Fruit fly (Drosophila melanogaster) whole organism, wandering third instar larva: ENCODE data around the gene Gr64a.

ENCODE experiments used
- Abd-B ChIP-seq: fragments of >200 bp; optimal IDR thresholded peaks from 2 replicates; lab custom pipeline; 2017; ENCODE audit warnings: missing biosample characterization, missing genetic modification characterization
- CG9705 ChIP-seq: fragments of 200-800 bp; sonication (Bioruptor generic); optimal IDR thresholded peaks from 2 replicates; lab custom pipeline; 2018; ENCODE audit warnings: missing biosample characterization, mild to moderate bottlenecking, missing genetic modification characterization
- CrebA ChIP-seq: fragments of 200-800 bp; sonication (Bioruptor generic); optimal IDR thresholded peaks from 2 replicates; lab custom pipeline; 2016; ENCODE audit warnings: missing biosample characterization, mild to moderate bottlenecking, missing genetic modification characterization, borderline replicate concordance
- Dfd ChIP-seq: fragments of >200 bp; optimal IDR thresholded peaks from 2 replicates; lab custom pipeline; 2017; ENCODE audit warnings: missing biosample characterization, missing genetic modification characterization
- Dif ChIP-seq: fragments of 200-275, 200-300 bp; sonication (Bioruptor generic); optimal IDR thresholded peaks from 2 replicates; lab custom pipeline; 2018; ENCODE audit warnings: missing biosample characterization, missing genetic modification characterization; ENCODE audit not compliant: partially characterized antibody
- GATAd ChIP-seq: sonication (Bioruptor generic); optimal IDR thresholded peaks from 2 replicates; lab custom pipeline; 2016; ENCODE audit warnings: missing biosample characterization, missing genetic modification characterization
- HLH106 ChIP-seq: fragments of 200-800 bp; optimal IDR thresholded peaks from 3 replicates; lab custom pipeline; 2019; ENCODE audit warnings: missing biosample characterization, mild to moderate bottlenecking, missing genetic modification characterization, moderate library complexity
- Hnf4 ChIP-seq: fragments of 200-800 bp; sonication (Bioruptor generic); optimal IDR thresholded peaks from 2 replicates; lab custom pipeline; 2016; ENCODE audit warnings: missing biosample characterization, mild to moderate bottlenecking, missing genetic modification characterization
- Hr83 ChIP-seq: fragments of 200-300 bp; sonication (Bioruptor generic); optimal IDR thresholded peaks from 2 replicates; lab custom pipeline; 2016; ENCODE audit warnings: missing biosample characterization, mild to moderate bottlenecking, missing genetic modification characterization, moderate library complexity; ENCODE audit not compliant: poor library complexity, severe bottlenecking
- Jra ChIP-seq: sonication (Bioruptor generic); optimal IDR thresholded peaks from 2 replicates; lab custom pipeline; 2016; ENCODE audit warnings: missing biosample characterization, missing genetic modification characterization
- Mio ChIP-seq: sonication (Bioruptor generic); optimal IDR thresholded peaks from 2 replicates; lab custom pipeline; 2016; ENCODE audit warnings: missing biosample characterization, missing genetic modification characterization
- Myc ChIP-seq: fragments of >200 bp; optimal IDR thresholded peaks from 2 replicates; lab custom pipeline; 2017
- N ChIP-seq: fragments of >200 bp; optimal IDR thresholded peaks from 2 replicates; lab custom pipeline; 2018; ENCODE audit warnings: missing biosample characterization, missing external identifiers, missing genetic modification characterization
- OdsH ChIP-seq: fragments of 200-800 bp; sonication (Bioruptor generic); optimal IDR thresholded peaks from 2 replicates; lab custom pipeline; 2016; ENCODE audit warnings: missing biosample characterization, mild to moderate bottlenecking, missing genetic modification characterization
- Rel ChIP-seq, 2 experiments: fragments of 200-800 bp; sonication (Bioruptor generic) in 1 of 2; optimal IDR thresholded peaks; 2 replicates in 1 of 2; 3 replicates in 1 of 2; lab custom pipeline; 2016 to 2019; ENCODE audit warnings: mild to moderate bottlenecking in 2 of 2, missing biosample characterization in 2 of 2, missing genetic modification characterization in 2 of 2, moderate library complexity in 1 of 2
- Sp1 ChIP-seq: fragments of 200-800 bp; sonication (Bioruptor generic); optimal IDR thresholded peaks from 3 replicates; lab custom pipeline; 2019; ENCODE audit warnings: missing biosample characterization, mild to moderate bottlenecking, missing genetic modification characterization, moderate library complexity
- br ChIP-seq: fragments of 200-800 bp; sonication (Bioruptor generic); optimal IDR thresholded peaks from 2 replicates; lab custom pipeline; 2016; ENCODE audit warnings: missing biosample characterization, missing genetic modification characterization
- dl ChIP-seq, 2 experiments: fragments of 175-275, 200-275 bp in 1 of 2; fragments of 200-275 bp in 1 of 2; sonication (Bioruptor generic); optimal IDR thresholded peaks; lab custom pipeline; 2018; ENCODE audit warnings: mild to moderate bottlenecking in 2 of 2, missing biosample characterization in 2 of 2, missing genetic modification characterization in 2 of 2, moderate library complexity in 2 of 2; ENCODE audit not compliant: partially characterized antibody in 2 of 2, insufficient read depth in 1 of 2
- dmrt93B ChIP-seq: fragments of 200-800 bp; sonication (Bioruptor generic); optimal IDR thresholded peaks from 2 replicates; lab custom pipeline; 2018; ENCODE audit warnings: missing biosample characterization, mild to moderate bottlenecking, missing genetic modification characterization
- ey ChIP-seq: fragments of 200-800 bp; sonication (Bioruptor generic); optimal IDR thresholded peaks from 2 replicates; lab custom pipeline; 2016; ENCODE audit warnings: missing biosample characterization, missing genetic modification characterization
- foxo ChIP-seq, 2 experiments: fragments of 200-800 bp; sonication (Bioruptor generic); optimal IDR thresholded peaks; 2 replicates in 1 of 2; 3 replicates in 1 of 2; lab custom pipeline; 2016 to 2017; ENCODE audit warnings: missing biosample characterization in 2 of 2, missing genetic modification characterization in 2 of 2
- jim ChIP-seq: fragments of 175-275, 200-325 bp; sonication (Bioruptor generic); optimal IDR thresholded peaks from 2 replicates; lab custom pipeline; 2016; ENCODE audit warnings: missing biosample characterization, mild to moderate bottlenecking, missing genetic modification characterization
- lola ChIP-seq: fragments of >200 bp; optimal IDR thresholded peaks from 2 replicates; lab custom pipeline; 2017; ENCODE audit warnings: missing biosample characterization, missing genetic modification characterization
- pan ChIP-seq: fragments of >200 bp; optimal IDR thresholded peaks from 2 replicates; lab custom pipeline; 2017
- psq ChIP-seq: fragments of 200-800 bp; sonication (Bioruptor generic); optimal IDR thresholded peaks from 3 replicates; lab custom pipeline; 2017; ENCODE audit warnings: missing biosample characterization, mild to moderate bottlenecking, missing genetic modification characterization, moderate library complexity
- rgr ChIP-seq: fragments of 200-800 bp; sonication (Bioruptor generic); optimal IDR thresholded peaks from 3 replicates; lab custom pipeline; 2016; ENCODE audit warnings: missing biosample characterization, mild to moderate bottlenecking, missing genetic modification characterization
- sage ChIP-seq: fragments of 200-800 bp; sonication (Bioruptor generic); optimal IDR thresholded peaks from 2 replicates; lab custom pipeline; 2016; ENCODE audit warnings: missing biosample characterization, mild to moderate bottlenecking, missing genetic modification characterization
- sv ChIP-seq: fragments of 200-800 bp; sonication (Bioruptor generic); optimal IDR thresholded peaks from 3 replicates; lab custom pipeline; 2016; ENCODE audit warnings: missing biosample characterization, missing genetic modification characterization
- tai ChIP-seq: sonication (Bioruptor generic); optimal IDR thresholded peaks from 2 replicates; lab custom pipeline; 2016; ENCODE audit warnings: missing biosample characterization, missing genetic modification characterization

The Gr64a gene

dm6 chr3L:4025738-4026505 is 647 bp upstream of the Gr64a start, which contains the start of gene CG11594:
CG11594 (minus strand) TSS chr3L:4026011.
- TF ChIP-seq CrebA: no peak
- TF ChIP-seq br (GFP tag; lab: Kevin White, UChicago): no peak
- peak; percentile 27 for TF ChIP-seq rgr (GFP tag; lab: Kevin White, UChicago)
- TF ChIP-seq OdsH (GFP tag; lab: Kevin White, UChicago): no peak
- no peak for TF ChIP-seq Myc (lab: Kevin White, UChicago)
- TF ChIP-seq jim (GFP tag; lab: Kevin White, UChicago): no peak
- no peak for TF ChIP-seq lola (GFP tag; lab: Kevin White, UChicago)
- TF ChIP-seq Hr83 (GFP tag; lab: Kevin White, UChicago): peak; percentile 40

dm6 chr3L:4028305-4028704 is 1.7 kb downstream of the Gr64a start, which contains the start of the genes Gr64b and Gr64c:
Gr64b (plus strand) TSS chr3L:4028605.
Gr64c (plus strand) TSS chr3L:4028605.
- TF ChIP-seq lola (GFP tag; lab: Kevin White, UChicago) (no peak), HLH106 (tag; lab: Kevin White, UChicago) (no peak)

dm6 chr3L:4031762-4032161 is 5.2 kb downstream of the Gr64a start, which contains the start of the genes Gr64d and Gr64e:
Gr64d (plus strand) TSS chr3L:4032062.
Gr64e (plus strand) TSS chr3L:4032141.
- TF ChIP-seq foxo (GFP tag; optimal IDR thresholded peaks at IDR 0.05; lab: Kevin White, UChicago) (no peak), br (GFP tag; lab: Kevin White, UChicago) (no peak), Sp1 (GFP tag; lab: Kevin White, UChicago) (no peak), tai (GFP tag; lab: Kevin White, UChicago) (no peak), ey (GFP tag; lab: Kevin White, UChicago) (no peak), rgr (GFP tag; lab: Kevin White, UChicago) (no peak), Rel (GFP tag; optimal IDR thresholded peaks at IDR 0.05; lab: Kevin White, UChicago) (no peak), Rel (tag; optimal IDR thresholded peaks at IDR 0.05; lab: Kevin White, UChicago) (no peak), pan (no peak), Dfd (GFP tag; lab: Kevin White, UChicago) (no peak), sv (GFP tag; lab: Kevin White, UChicago) (no peak), Mio (no peak), Myc (lab: Kevin White, UChicago) (no peak)

- no peak for TF ChIP-seq GATAd
- TF ChIP-seq rgr (GFP tag; lab: Kevin White, UChicago): no peak
- no peak for TF ChIP-seq dl (GFP tag; optimal IDR thresholded peaks at IDR 0.05; lab: Kevin White, UChicago; ENCODE audit: insufficient read depth in 1 of 2, partially characterized antibody in 2 of 2)
- no peak for TF ChIP-seq Dif (GFP tag; lab: Kevin White, UChicago)
- TF ChIP-seq dmrt93B (GFP tag; lab: Kevin White, UChicago): no peak
- no peak for TF ChIP-seq foxo (GFP tag; optimal IDR thresholded peaks at IDR 0.05; lab: Kevin White, UChicago)
- no peak for TF ChIP-seq pan
- TF ChIP-seq sage: no peak
- TF ChIP-seq Hnf4: no peak
- TF ChIP-seq Abd-B (GFP tag; lab: Kevin White, UChicago): no peak
- no peak for TF ChIP-seq N
- TF ChIP-seq, all 38 proteins: peak for 0
Observed at dm6 chr3L:4035499-4035898, 8.9 kb downstream of the Gr64a start, which contains the start of gene Gr64f. Gr64f (plus strand) TSS chr3L:4035799.

- TF ChIP-seq Abd-B (GFP tag; lab: Kevin White, UChicago) (no peak), dmrt93B (GFP tag; lab: Kevin White, UChicago) (peak; percentile 60), OdsH (GFP tag; lab: Kevin White, UChicago) (peak; percentile 34), Jra (GFP tag; lab: Kevin White, UChicago) (no peak), Hr83 (GFP tag; lab: Kevin White, UChicago) (no peak), GATAd (no peak), Myc (lab: Kevin White, UChicago) (peak; percentile 52), ey (GFP tag; lab: Kevin White, UChicago) (no peak), pan (no peak), CG9705 (GFP tag; lab: Kevin White, UChicago) (no peak), N (no peak), HLH106 (tag; lab: Kevin White, UChicago) (peak; percentile 76), sv (GFP tag; lab: Kevin White, UChicago) (peak; percentile 27), psq (GFP tag; lab: Kevin White, UChicago) (peak; percentile 60)
Observed at dm6 chr3L:4040247-4040925, 13.8 kb downstream of the Gr64a start, which contains the start of the genes CG11593 and Rcd5. CG11593 (minus strand) TSS chr3L:4040482. Rcd5 (plus strand) TSS chr3L:4040529.
